Worm (Caenorhabditis elegans) whole organism, L4/young adult: Measurements from ENCODE around the gene R07A4.2.

ENCODE experiments used
- W03F9.2 ChIP-seq: fragments of 150-350 bp; optimal IDR thresholded peaks from 2 replicates; lab custom pipeline; 2014; ENCODE audit warnings: missing biosample characterization, missing genetic modification characterization
- dao-5 ChIP-seq: sonication (generic microtip); optimal IDR thresholded peaks from 2 replicates; lab custom pipeline; 2016; ENCODE audit warnings: missing genotype, missing genetic modification characterization, moderate library complexity, missing compliant biosample characterization
- him-1 ChIP-seq: sonication (generic microtip); optimal IDR thresholded peaks from 2 replicates; lab custom pipeline; 2016; ENCODE audit warnings: missing genotype, missing genetic modification reagents, missing genetic modification characterization, missing compliant biosample characterization

- no peak for TF ChIP-seq dao-5 (tag; lab: Kevin White, UChicago)
- no peak for TF ChIP-seq W03F9.2 (tag; lab: Kevin White, UChicago)
- no peak for TF ChIP-seq him-1
These were observed 20.8 kb upstream of the R07A4.2 start for ce11 chrX:10766966-10767644.
